Worm (Caenorhabditis elegans) whole organism, L1 larva: Measurements from ENCODE around the gene tbx-43.
A peak's percentile ranks its signal among the peaks of the same experiment; 100 is the strongest.

ENCODE experiments used
- C16A3.4 ChIP-seq: fragments of 150-350 bp; optimal IDR thresholded peaks from 2 replicates; lab custom pipeline; 2014; ENCODE audit warnings: missing biosample characterization, missing genetic modification characterization
- C34B4.2 ChIP-seq: sonication (generic microtip); optimal IDR thresholded peaks from 2 replicates; lab custom pipeline; 2017; ENCODE audit warnings: mild to moderate bottlenecking, missing genetic modification characterization, missing compliant biosample characterization
- Y116A8C.19 ChIP-seq: sonication (generic microtip); optimal IDR thresholded peaks from 2 replicates; lab custom pipeline; 2016; ENCODE audit warnings: missing compliant biosample characterization, missing genetic modification characterization, borderline replicate concordance
- alr-1 ChIP-seq: fragments of 200-800 bp; sonication (Bioruptor generic); optimal IDR thresholded peaks from 2 replicates; lab custom pipeline; 2018; ENCODE audit warnings: borderline replicate concordance, mild to moderate bottlenecking, missing genetic modification characterization, missing compliant biosample characterization
- aly-2 ChIP-seq: fragments of 150-350 bp; optimal IDR thresholded peaks from 2 replicates; lab custom pipeline; 2014; ENCODE audit warnings: missing biosample characterization, missing genetic modification characterization
- ama-1 ChIP-seq: fragments of 150-350 bp; optimal IDR thresholded peaks from 2 replicates; lab custom pipeline; 2014
- ceh-63 ChIP-seq: fragments of 200-800 bp; sonication (Bioruptor generic); optimal IDR thresholded peaks from 2 replicates; lab custom pipeline; 2018; ENCODE audit warnings: mild to moderate bottlenecking, missing genetic modification characterization, missing compliant biosample characterization
- ceh-82 ChIP-seq, 3 experiments: fragments of 150-350 bp in 1 of 3; sonication (generic microtip) in 2 of 3; optimal IDR thresholded peaks; 2 replicates each; lab custom pipeline; 2014 to 2017; ENCODE audit warnings: missing biosample characterization in 3 of 3, missing genetic modification characterization in 3 of 3
- ceh-90 ChIP-seq: sonication (generic microtip); optimal IDR thresholded peaks from 2 replicates; lab custom pipeline; 2016; ENCODE audit warnings: missing genetic modification characterization, missing compliant biosample characterization
- ces-1 ChIP-seq: fragments of 150-350 bp; optimal IDR thresholded peaks from 2 replicates; lab custom pipeline; 2014; ENCODE audit warnings: missing biosample characterization, missing genetic modification reagents, missing genetic modification characterization
- elt-2 ChIP-seq: sonication (generic microtip); optimal IDR thresholded peaks from 2 replicates; lab custom pipeline; 2016; ENCODE audit warnings: missing genetic modification characterization, mild to moderate bottlenecking, inconsistent platforms, missing compliant biosample characterization, missing genetic modification reagents
- fkh-10 ChIP-seq: sonication (generic microtip); optimal IDR thresholded peaks from 2 replicates; lab custom pipeline; 2017; ENCODE audit warnings: missing biosample characterization, missing genetic modification reagents, missing genetic modification characterization
- fos-1 ChIP-seq: fragments of 150-350 bp; optimal IDR thresholded peaks from 2 replicates; lab custom pipeline; 2014; ENCODE audit warnings: missing biosample characterization, missing genetic modification characterization
- grh-1 ChIP-seq: fragments of 200-800 bp; sonication (Bioruptor generic); IDR thresholded peaks from 2 replicates; pipeline ENCODE4 v1.3.6; 2022; ENCODE audit warnings: missing genetic modification reagents, missing genetic modification characterization, missing compliant biosample characterization
- jun-1 ChIP-seq: fragments of 150-350 bp; optimal IDR thresholded peaks from 2 replicates; lab custom pipeline; 2014; ENCODE audit warnings: missing biosample characterization, missing genetic modification reagents, missing genetic modification characterization
- lin-13 ChIP-seq: fragments of 150-350 bp; optimal IDR thresholded peaks from 2 replicates; lab custom pipeline; 2014; ENCODE audit warnings: missing biosample characterization, missing genetic modification reagents, missing genetic modification characterization
- lin-14 ChIP-seq: fragments of 200-800 bp; sonication (Bioruptor generic); optimal IDR thresholded peaks from 2 replicates; lab custom pipeline; 2018; ENCODE audit warnings: mild to moderate bottlenecking, missing genetic modification characterization, moderate library complexity, missing compliant biosample characterization
- lin-15B ChIP-seq: fragments of 150-350 bp; sonication (generic microtip); optimal IDR thresholded peaks from 3 replicates; lab custom pipeline; 2014; ENCODE audit warnings: missing biosample characterization, missing genetic modification characterization
- lir-3 ChIP-seq: sonication (generic microtip); optimal IDR thresholded peaks from 2 replicates; lab custom pipeline; 2016; ENCODE audit warnings: mild to moderate bottlenecking, missing genetic modification characterization, moderate library complexity, missing compliant biosample characterization; ENCODE audit not compliant: poor library complexity
- mab-9 ChIP-seq: fragments of 200-800 bp; sonication (Bioruptor generic); IDR thresholded peaks from 2 replicates; pipeline ENCODE4 v1.3.6; 2022; ENCODE audit warnings: missing genetic modification reagents, missing genetic modification characterization, missing compliant biosample characterization
- nhr-11 ChIP-seq: fragments of 150-350 bp; optimal IDR thresholded peaks from 2 replicates; lab custom pipeline; 2014; ENCODE audit warnings: missing biosample characterization, missing genetic modification characterization
- nhr-12 ChIP-seq: sonication (generic microtip); optimal IDR thresholded peaks from 2 replicates; lab custom pipeline; 2017; ENCODE audit warnings: missing biosample characterization, missing genetic modification characterization
- nhr-20 ChIP-seq: sonication (generic microtip); optimal IDR thresholded peaks from 2 replicates; lab custom pipeline; 2016; ENCODE audit warnings: mild to moderate bottlenecking, missing genetic modification characterization, missing compliant biosample characterization
- nhr-237 ChIP-seq: fragments of 150-350 bp; optimal IDR thresholded peaks from 2 replicates; lab custom pipeline; 2014; ENCODE audit warnings: missing biosample characterization, missing genetic modification characterization
- nhr-28 ChIP-seq: fragments of 150-350 bp; optimal IDR thresholded peaks from 2 replicates; lab custom pipeline; 2014; ENCODE audit warnings: missing biosample characterization, missing genetic modification characterization
- nhr-71 ChIP-seq: sonication (generic microtip); optimal IDR thresholded peaks from 2 replicates; lab custom pipeline; 2016; ENCODE audit warnings: mild to moderate bottlenecking, missing genetic modification characterization, moderate library complexity, missing compliant biosample characterization
- nhr-77 ChIP-seq: fragments of 150-350 bp; optimal IDR thresholded peaks from 2 replicates; lab custom pipeline; 2014; ENCODE audit warnings: missing biosample characterization, missing genetic modification characterization
- nhr-84 ChIP-seq: sonication (generic microtip); optimal IDR thresholded peaks from 2 replicates; lab custom pipeline; 2017; ENCODE audit warnings: missing biosample characterization, missing genetic modification characterization
- nhr-85 ChIP-seq: sonication (generic microtip); peaks from one replicate; lab custom pipeline; 2016; ENCODE audit warnings: missing genetic modification characterization, inconsistent platforms, missing compliant biosample characterization
- nhr-90 ChIP-seq: sonication (generic microtip); optimal IDR thresholded peaks from 2 replicates; lab custom pipeline; 2016; ENCODE audit warnings: mild to moderate bottlenecking, missing genetic modification characterization, missing compliant biosample characterization; ENCODE audit not compliant: poor library complexity
- pag-3 ChIP-seq: sonication (generic microtip); optimal IDR thresholded peaks from 2 replicates; lab custom pipeline; 2017; ENCODE audit warnings: missing genetic modification characterization, mild to moderate bottlenecking, missing compliant biosample characterization, antibody characterized with exemption, borderline replicate concordance; ENCODE audit not compliant: insufficient read depth
- pax-3 ChIP-seq: fragments of 200-800 bp; sonication (Bioruptor generic); optimal IDR thresholded peaks from 2 replicates; lab custom pipeline; 2018; ENCODE audit warnings: mild to moderate bottlenecking, missing genetic modification characterization, moderate library complexity, missing compliant biosample characterization
- pqm-1 ChIP-seq: sonication (generic microtip); optimal IDR thresholded peaks from 3 replicates; lab custom pipeline; 2017; ENCODE audit warnings: missing biosample characterization, missing genetic modification characterization
- sox-4 ChIP-seq: sonication (generic microtip); optimal IDR thresholded peaks from 2 replicates; lab custom pipeline; 2016; ENCODE audit warnings: missing genetic modification characterization, missing compliant biosample characterization
- unc-62 ChIP-seq: fragments of 150-350 bp; optimal IDR thresholded peaks from 2 replicates; lab custom pipeline; 2014; ENCODE audit warnings: missing biosample characterization, missing genetic modification reagents, missing genetic modification characterization
- unc-86 ChIP-seq: sonication (generic microtip); optimal IDR thresholded peaks from 2 replicates; lab custom pipeline; 2016; ENCODE audit warnings: missing genetic modification characterization, missing compliant biosample characterization
- unc-98 ChIP-seq: fragments of 200-800 bp; sonication (Bioruptor generic); IDR thresholded peaks from 2 replicates; pipeline ENCODE4 v1.3.6; 2022; ENCODE audit warnings: missing genetic modification characterization, missing compliant biosample characterization
- xbp-1 ChIP-seq: sonication (generic microtip); optimal IDR thresholded peaks from 2 replicates; lab custom pipeline; 2016; ENCODE audit warnings: missing genetic modification characterization, missing compliant biosample characterization

tbx-43 gene

ce11 chrIII:1733001-1733400, 36.9 kb downstream of the tbx-43 start, which contains the start of gene ser-4:
Gene ser-4, minus strand, starts transcription at chrIII:1733101.
- TF ChIP-seq nhr-85 (tag; lab: Kevin White, UChicago) (no peak), fkh-10 (no peak), grh-1 (GFP tag; lab: Robert Waterston, UW) (no peak), ces-1 (GFP tag; lab: Kevin White, UChicago) (no peak), ceh-82 (tag; optimal IDR thresholded peaks at IDR 0.05; lab: Kevin White, UChicago) (no peak), ceh-63 (GFP tag; lab: Kevin White, UChicago) (no peak), xbp-1 (no peak)
- TF ChIP-seq, all 84 proteins: peak for 0

ce11 chrIII:1731850-1732249, 38.0 kb downstream of the tbx-43 start:
- TF ChIP-seq nhr-84 (tag; lab: Kevin White, UChicago) (no peak), lin-14 (GFP tag; lab: Kevin White, UChicago) (peak; percentile 62), lin-15B (tag; lab: Kevin White, UChicago) (no peak), ces-1 (GFP tag; lab: Kevin White, UChicago) (no peak), C34B4.2 (tag; lab: Kevin White, UChicago) (no peak), fkh-10 (peak; percentile 87), nhr-12 (tag; lab: Kevin White, UChicago) (no peak), nhr-71 (tag; lab: Kevin White, UChicago) (peak; percentile 3)
- TF ChIP-seq, all 84 proteins: peak for 3

ce11 chrIII:1718800-1719199, 51.1 kb downstream of the tbx-43 start:
- TF ChIP-seq nhr-85 (tag; lab: Kevin White, UChicago) (no peak), C16A3.4 (tag; lab: Kevin White, UChicago) (no peak), ceh-63 (GFP tag; lab: Kevin White, UChicago) (no peak), lir-3 (tag; lab: Kevin White, UChicago) (no peak), ces-1 (GFP tag; lab: Kevin White, UChicago) (no peak), nhr-237 (tag; lab: Kevin White, UChicago) (no peak), nhr-90 (tag; lab: Kevin White, UChicago) (no peak), sox-4 (no peak), pqm-1 (no peak), fos-1 (tag; lab: Kevin White, UChicago) (no peak), alr-1 (tag; lab: Kevin White, UChicago) (no peak), nhr-28 (no peak), lin-15B (tag; lab: Kevin White, UChicago) (no peak), Y116A8C.19 (no peak), ama-1 (lab: Kevin White, UChicago) (no peak), pax-3 (tag; lab: Kevin White, UChicago) (no peak), pag-3 (tag; lab: Kevin White, UChicago) (no peak), nhr-77 (no peak), elt-2 (tag; lab: Kevin White, UChicago) (no peak)

ce11 chrIII:1717772-1718171, 52.1 kb downstream of the tbx-43 start:
- TF ChIP-seq fos-1 (tag; lab: Kevin White, UChicago) (no peak), nhr-12 (tag; lab: Kevin White, UChicago) (no peak), lin-14 (GFP tag; lab: Kevin White, UChicago) (no peak), jun-1 (tag; lab: Kevin White, UChicago) (no peak), aly-2 (tag; lab: Kevin White, UChicago) (no peak), nhr-77 (no peak), unc-98 (no peak), unc-86 (tag; lab: Kevin White, UChicago) (no peak), nhr-20 (tag; lab: Kevin White, UChicago) (no peak), ama-1 (lab: Kevin White, UChicago) (no peak), sox-4 (no peak), unc-62 (GFP tag; lab: Kevin White, UChicago) (no peak), lin-13 (GFP tag; lab: Kevin White, UChicago) (no peak), nhr-11 (no peak), nhr-71 (tag; lab: Kevin White, UChicago) (no peak), ceh-90 (no peak), mab-9 (GFP tag; lab: Robert Waterston, UW) (no peak)
